Worm (Caenorhabditis elegans) whole organism, late embryonic: ENCODE data around the gene eif-2Bgamma.

Experiments used
- F13H6.1 ChIP-seq: sonication (generic microtip); optimal IDR thresholded peaks from 2 replicates; lab custom pipeline; 2016; ENCODE audit warnings: missing genetic modification characterization, missing compliant biosample characterization
- unc-86 ChIP-seq: sonication (generic microtip); optimal IDR thresholded peaks from 2 replicates; lab custom pipeline; 2016; ENCODE audit warnings: missing genetic modification characterization, missing compliant biosample characterization

ce11 chrII:6934729-6935128, 32.7 kb downstream of the eif-2Bgamma start:
- TF ChIP-seq unc-86 (tag; lab: Kevin White, UChicago) = no peak
- TF ChIP-seq F13H6.1 (tag; lab: Kevin White, UChicago) = no peak
